Worm (Caenorhabditis elegans) whole organism, L4/young adult: ENCODE measurements around the gene aagr-2.

ENCODE experiments used
- W03F9.2 ChIP-seq: fragments of 150-350 bp; optimal IDR thresholded peaks from 2 replicates; lab custom pipeline; 2014; ENCODE audit warnings: missing biosample characterization, missing genetic modification characterization
- dao-5 ChIP-seq: sonication (generic microtip); optimal IDR thresholded peaks from 2 replicates; lab custom pipeline; 2016; ENCODE audit warnings: missing genotype, missing genetic modification characterization, moderate library complexity, missing compliant biosample characterization
- him-1 ChIP-seq: sonication (generic microtip); optimal IDR thresholded peaks from 2 replicates; lab custom pipeline; 2016; ENCODE audit warnings: missing genotype, missing genetic modification reagents, missing genetic modification characterization, missing compliant biosample characterization

The aagr-2 gene

ce11 chrII:4888527-4889487, 36.2 kb downstream of the aagr-2 start, which contains the start of gene pgm-1:
pgm-1 (plus strand) TSS chrII:4889437.
- no peak for TF ChIP-seq him-1 (tag; lab: Kevin White, UChicago)
- no peak for TF ChIP-seq W03F9.2 (tag; lab: Kevin White, UChicago)
- TF ChIP-seq dao-5 (tag; lab: Kevin White, UChicago), result no peak

ce11 chrII:4885976-4886375, 39.1 kb downstream of the aagr-2 start, which contains the start of gene R05F9.7:
R05F9.7 (plus strand) TSS chrII:4886276.
- TF ChIP-seq W03F9.2 (tag; lab: Kevin White, UChicago) (no peak), him-1 (tag; lab: Kevin White, UChicago) (no peak), dao-5 (tag; lab: Kevin White, UChicago) (no peak)

ce11 chrII:4884403-4884802, 40.6 kb downstream of the aagr-2 start:
- TF ChIP-seq W03F9.2 (tag; lab: Kevin White, UChicago), result no peak
- no peak for TF ChIP-seq him-1 (tag; lab: Kevin White, UChicago)
- TF ChIP-seq dao-5 (tag; lab: Kevin White, UChicago), result no peak

ce11 chrII:4883412-4883811, 41.6 kb downstream of the aagr-2 start, which contains the start of gene gst-8:
gst-8 (plus strand) TSS chrII:4883712.
- no peak for TF ChIP-seq dao-5 (tag; lab: Kevin White, UChicago)
- no peak for TF ChIP-seq him-1 (tag; lab: Kevin White, UChicago)
- no peak for TF ChIP-seq W03F9.2 (tag; lab: Kevin White, UChicago)

ce11 chrII:4882498-4882897, 42.5 kb downstream of the aagr-2 start:
- TF ChIP-seq him-1 (tag; lab: Kevin White, UChicago) (no peak), W03F9.2 (tag; lab: Kevin White, UChicago) (no peak), dao-5 (tag; lab: Kevin White, UChicago) (no peak)

ce11 chrII:4881727-4882126, 43.3 kb downstream of the aagr-2 start, which contains the start of gene gst-7:
gst-7 (plus strand) TSS chrII:4882062.
- no peak for TF ChIP-seq W03F9.2 (tag; lab: Kevin White, UChicago)
- no peak for TF ChIP-seq dao-5 (tag; lab: Kevin White, UChicago)
- TF ChIP-seq him-1 (tag; lab: Kevin White, UChicago), result no peak

- no peak for TF ChIP-seq W03F9.2 (tag; lab: Kevin White, UChicago)
- TF ChIP-seq dao-5 (tag; lab: Kevin White, UChicago), result no peak
- no peak for TF ChIP-seq him-1 (tag; lab: Kevin White, UChicago)
These were observed 45.4 kb downstream of the aagr-2 start, which contains the start of gene gst-6 for ce11 chrII:4879629-4880028. gst-6 (plus strand) TSS chrII:4879891.

ce11 chrII:4876091-4876490, 49.0 kb downstream of the aagr-2 start, which contains the start of gene F11G11.13:
F11G11.13 (minus strand) TSS chrII:4876179.
- TF ChIP-seq dao-5 (tag; lab: Kevin White, UChicago), result no peak
- no peak for TF ChIP-seq W03F9.2 (tag; lab: Kevin White, UChicago)
- no peak for TF ChIP-seq him-1 (tag; lab: Kevin White, UChicago)

ce11 chrII:4874335-4874861, 50.6 kb downstream of the aagr-2 start, which contains the start of gene F11G11.15:
F11G11.15 (plus strand) TSS chrII:4874845.
- no peak for TF ChIP-seq W03F9.2 (tag; lab: Kevin White, UChicago)
- no peak for TF ChIP-seq dao-5 (tag; lab: Kevin White, UChicago)
- TF ChIP-seq him-1 (tag; lab: Kevin White, UChicago), result no peak

ce11 chrII:4873029-4873428, 52.0 kb downstream of the aagr-2 start, which contains the start of gene col-73:
col-73 (minus strand) TSS chrII:4873129.
- TF ChIP-seq him-1 (tag; lab: Kevin White, UChicago) (no peak), W03F9.2 (tag; lab: Kevin White, UChicago) (no peak), dao-5 (tag; lab: Kevin White, UChicago) (no peak)

- TF ChIP-seq dao-5 (tag; lab: Kevin White, UChicago) (no peak), him-1 (tag; lab: Kevin White, UChicago) (no peak), W03F9.2 (tag; lab: Kevin White, UChicago) (no peak)
These were observed 53.2 kb downstream of the aagr-2 start for ce11 chrII:4871834-4872233.

- TF ChIP-seq dao-5 (tag; lab: Kevin White, UChicago) (no peak), W03F9.2 (tag; lab: Kevin White, UChicago) (no peak), him-1 (tag; lab: Kevin White, UChicago) (no peak)
These were observed 54.4 kb downstream of the aagr-2 start, which contains the start of gene col-20 for ce11 chrII:4870691-4871090. col-20 (minus strand) TSS chrII:4870791.
